Fruit fly (Drosophila melanogaster) whole organism, prepupa: ENCODE data around the gene CG33286.

ENCODE experiments used
- CG1621 ChIP-seq: fragments of 200-800 bp; sonication (Bioruptor generic); optimal IDR thresholded peaks from 3 replicates; lab custom pipeline; 2018; ENCODE audit warnings: missing biosample characterization, mild to moderate bottlenecking, missing genetic modification characterization
- CG16779 ChIP-seq: fragments of 200-800 bp; sonication (Bioruptor generic); optimal IDR thresholded peaks from 3 replicates; lab custom pipeline; 2017; ENCODE audit warnings: missing biosample characterization, mild to moderate bottlenecking, missing genetic modification characterization
- CG32006 ChIP-seq: fragments of 200-800 bp; sonication (Bioruptor generic); optimal IDR thresholded peaks from 3 replicates; lab custom pipeline; 2017; ENCODE audit warnings: missing biosample characterization, mild to moderate bottlenecking, missing genetic modification characterization
- CG7368 ChIP-seq: fragments of 200-800 bp; sonication (Bioruptor generic); optimal IDR thresholded peaks from 3 replicates; lab custom pipeline; 2016; ENCODE audit warnings: missing biosample characterization, missing genetic modification characterization
- Ets96B ChIP-seq: fragments of 200-800 bp; optimal IDR thresholded peaks from 2 replicates; lab custom pipeline; 2019; ENCODE audit warnings: missing biosample characterization, mild to moderate bottlenecking, missing genetic modification characterization, moderate library complexity
- Hr4 ChIP-seq: fragments of 200-800 bp; sonication (Bioruptor generic); optimal IDR thresholded peaks from 3 replicates; lab custom pipeline; 2016; ENCODE audit warnings: missing biosample characterization, missing genetic modification characterization
- OdsH ChIP-seq: fragments of 200-800 bp; sonication (Bioruptor generic); optimal IDR thresholded peaks from 3 replicates; lab custom pipeline; 2016; ENCODE audit warnings: missing biosample characterization, missing genetic modification characterization
- Sox102F ChIP-seq: fragments of 200-800 bp; sonication (Bioruptor generic); optimal IDR thresholded peaks from 2 replicates; lab custom pipeline; 2016; ENCODE audit warnings: missing biosample characterization, mild to moderate bottlenecking, missing genetic modification characterization
- topi ChIP-seq: fragments of 200-800 bp; sonication (Bioruptor generic); optimal IDR thresholded peaks from 3 replicates; lab custom pipeline; 2016; ENCODE audit warnings: missing biosample characterization, missing genetic modification characterization
- vri ChIP-seq: fragments of 200-800 bp; sonication (Bioruptor generic); optimal IDR thresholded peaks from 3 replicates; lab custom pipeline; 2016; ENCODE audit warnings: missing biosample characterization, mild to moderate bottlenecking, missing genetic modification characterization

DNA sequence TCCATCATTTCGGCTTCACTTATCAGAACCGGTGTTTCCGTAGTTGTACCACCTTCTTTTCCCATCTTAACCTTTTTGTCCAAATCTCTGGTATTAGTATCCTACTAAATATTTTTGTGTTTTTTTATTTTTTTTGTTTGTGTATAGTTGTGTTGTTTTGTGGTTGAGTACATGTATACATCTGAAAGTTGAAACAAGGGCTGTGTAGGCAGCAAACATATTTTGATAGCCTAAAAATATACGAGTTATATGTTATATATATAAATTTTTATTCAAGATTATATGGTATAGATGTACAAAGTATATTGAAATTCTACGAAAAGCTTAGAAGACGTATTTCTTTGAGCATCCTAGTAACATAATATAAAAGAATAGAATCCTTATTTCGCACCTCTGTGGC lies 3.9 kb downstream of the CG33286 start, which contains the start of gene CG33287:
- no peak for TF ChIP-seq Hr4 (GFP tag; lab: Kevin White, UChicago)
- TF ChIP-seq Sox102F (GFP tag; lab: Kevin White, UChicago) = no peak
- TF ChIP-seq CG1621 = no peak
- no peak for TF ChIP-seq CG16779 (tag; lab: Kevin White, UChicago)
- TF ChIP-seq CG7368 (GFP tag; lab: Kevin White, UChicago) = no peak
- TF ChIP-seq Ets96B (tag; lab: Kevin White, UChicago) = no peak
- TF ChIP-seq CG32006 (GFP tag; lab: Kevin White, UChicago) = no peak
- no peak for TF ChIP-seq topi (GFP tag; lab: Kevin White, UChicago)
- TF ChIP-seq vri = no peak
- TF ChIP-seq OdsH = no peak
